Worm (Caenorhabditis elegans): ENCODE data around the gene dpy-18.

DNA sequence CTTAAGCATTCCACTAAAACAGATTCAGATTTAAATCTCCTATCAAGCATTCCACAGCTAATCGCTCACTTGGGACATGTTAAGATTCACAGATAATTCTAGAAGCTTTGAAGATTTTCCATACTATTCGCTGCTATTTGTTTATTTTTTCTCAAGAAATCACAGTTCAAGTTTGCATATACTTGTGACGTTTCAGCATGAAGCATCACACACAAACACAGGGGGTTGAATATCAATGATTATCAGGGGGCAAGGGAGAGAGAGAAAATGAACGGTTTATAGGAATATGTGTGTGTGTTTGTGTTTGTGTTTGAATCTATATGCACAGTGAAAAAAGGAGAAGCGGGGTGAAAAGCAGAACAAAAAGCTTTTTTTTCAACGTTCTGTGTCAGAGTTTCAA is 24.9 kb upstream of the dpy-18 start, which contains the start of gene Y47D3B.12:
- TF ChIP-seq unc-86 (tag; optimal IDR thresholded peaks at IDR 0.05): no peak
- no peak for TF ChIP-seq ama-1 (optimal IDR thresholded peaks at IDR 0.05)
- TF ChIP-seq ztf-11 (tag; optimal IDR thresholded peaks at IDR 0.05): no peak
- no peak for TF ChIP-seq lin-13 (GFP tag; optimal IDR thresholded peaks at IDR 0.05)
- no peak for TF ChIP-seq lin-39 (tag; optimal IDR thresholded peaks at IDR 0.05)
- TF ChIP-seq nhr-237 (tag; optimal IDR thresholded peaks at IDR 0.05): no peak
- TF ChIP-seq mdl-1 (tag; optimal IDR thresholded peaks at IDR 0.05): no peak
- TF ChIP-seq ces-1 (GFP tag; optimal IDR thresholded peaks at IDR 0.05): no peak
- no peak for TF ChIP-seq zag-1 (tag; optimal IDR thresholded peaks at IDR 0.05)

Data from whole organism, L1 larva.